Worm (Caenorhabditis elegans): ENCODE measurements around the gene Y116A8C.33.
"Not testable (repeated sequence)": the region's sequence is repeated elsewhere in the genome, so short reads cannot be mapped to it uniquely, and the experiment has no call there.

Gene Y116A8C.33

ce11 chrIV:17111813-17112212 lies at the start of gene Y116A8C.33:
Gene Y116A8C.33 (plus strand): TSS chrIV:17112113.
- TF ChIP-seq nhr-12 (tag; optimal IDR thresholded peaks at IDR 0.05) (no peak), unc-55 (GFP tag; optimal IDR thresholded peaks at IDR 0.05) (no peak), sma-9 (GFP tag; optimal IDR thresholded peaks at IDR 0.05) (no peak), sma-9 (tag; optimal IDR thresholded peaks at IDR 0.05) (no peak), gmeb-1 (tag; optimal IDR thresholded peaks at IDR 0.05) (no peak)

DNA sequence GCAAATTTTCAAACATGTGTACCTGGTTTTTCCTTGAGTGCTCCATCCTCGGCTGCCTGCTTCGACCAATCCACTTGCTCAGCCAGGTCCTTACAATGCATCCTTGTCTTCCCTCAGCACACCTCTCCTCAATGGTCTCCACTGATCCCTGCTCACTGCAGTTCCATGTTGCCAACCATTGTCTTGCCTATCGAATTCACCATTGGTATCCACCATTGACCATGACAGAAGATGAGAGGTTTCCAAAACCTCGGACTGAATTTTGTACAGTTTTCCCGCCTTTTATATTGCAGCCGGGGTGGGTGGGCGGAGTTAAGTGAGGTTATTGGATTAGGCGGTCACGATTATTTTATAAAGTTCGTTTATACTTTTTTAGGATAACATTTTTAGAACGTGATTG lies 48.2 kb upstream of the Y116A8C.33 start, which contains the start of gene Y116A8C.467:
Y116A8C.467 (minus strand) TSS at position 101 of the 400 bp plus-strand sequence.
- not testable (repeated sequence) for TF ChIP-seq C34F6.9, ztf-11, dmd-4 (tag; optimal IDR thresholded peaks at IDR 0.05)

- TF ChIP-seq crh-2 (tag; optimal IDR thresholded peaks at IDR 0.05); lin-13 (GFP tag; optimal IDR thresholded peaks at IDR 0.05); unc-55 (GFP tag; optimal IDR thresholded peaks at IDR 0.05): not testable (repeated sequence)
These were observed 47.0 kb upstream of the Y116A8C.33 start, which contains the start of gene Y116A8C.465 for ce11 chrIV:17064937-17065336. Gene Y116A8C.465 (plus strand): TSS chrIV:17065237.

DNA sequence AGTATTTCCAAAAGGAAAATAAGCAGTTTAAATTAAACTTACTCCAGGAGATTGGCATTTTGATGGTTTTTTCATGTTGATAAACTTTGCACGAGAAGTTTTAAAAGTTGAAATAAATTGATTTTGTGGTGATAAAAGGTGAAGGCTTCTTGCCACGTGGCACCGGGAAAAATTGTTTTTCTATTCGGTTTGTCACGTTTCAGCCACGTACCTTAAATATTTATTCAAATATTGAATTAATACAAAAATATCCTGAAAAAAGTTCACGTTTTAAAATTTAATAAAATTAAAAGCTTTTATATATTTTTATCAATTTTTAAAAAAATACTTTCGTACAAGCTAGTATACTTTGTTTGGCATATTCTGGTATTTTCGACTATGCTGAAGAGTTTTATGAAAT lies 41.1 kb upstream of the Y116A8C.33 start, which contains the start of gene Y116A8C.24:
Y116A8C.24 (minus strand) TSS at position 101 of the 400 bp plus-strand sequence.
- not testable (repeated sequence) for TF ChIP-seq gmeb-1, elt-3, ztf-4 (tag; optimal IDR thresholded peaks at IDR 0.05)

DNA sequence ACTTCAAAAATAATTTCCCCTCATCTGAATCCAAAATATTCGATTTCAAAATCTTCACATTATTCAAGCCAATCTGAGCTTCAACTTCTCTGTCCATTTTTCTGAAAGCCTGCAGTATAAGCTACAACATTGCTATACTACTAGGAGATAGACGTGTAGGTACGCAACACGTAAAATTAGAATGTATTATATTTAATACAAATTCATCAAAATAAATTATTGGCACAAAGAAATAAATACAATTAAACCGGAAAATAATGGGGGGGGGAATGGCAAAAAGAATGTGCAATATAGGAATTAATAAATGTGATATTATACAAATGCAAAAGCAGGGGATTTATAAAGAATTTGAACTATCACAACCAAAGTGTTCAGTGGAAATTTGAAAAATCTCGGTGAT lies 33.3 kb upstream of the Y116A8C.33 start, which contains the start of gene Y116A8C.25:
Y116A8C.25 (minus strand) TSS at position 101 of the 400 bp plus-strand sequence.
- TF ChIP-seq ama-1 (optimal IDR thresholded peaks at IDR 0.05) (no peak), lsy-2 (tag; optimal IDR thresholded peaks at IDR 0.05) (no peak), elt-1 (tag; optimal IDR thresholded peaks at IDR 0.05) (no peak), ceh-82 (tag; optimal IDR thresholded peaks at IDR 0.05) (no peak), aly-2 (tag; optimal IDR thresholded peaks at IDR 0.05) (no peak), sma-9 (GFP tag; optimal IDR thresholded peaks at IDR 0.05) (no peak), sma-9 (tag; optimal IDR thresholded peaks at IDR 0.05) (no peak), ztf-1 (GFP tag; conservative IDR thresholded peaks at IDR 0.05) (no peak), alr-1 (tag; optimal IDR thresholded peaks at IDR 0.05) (no peak)

DNA sequence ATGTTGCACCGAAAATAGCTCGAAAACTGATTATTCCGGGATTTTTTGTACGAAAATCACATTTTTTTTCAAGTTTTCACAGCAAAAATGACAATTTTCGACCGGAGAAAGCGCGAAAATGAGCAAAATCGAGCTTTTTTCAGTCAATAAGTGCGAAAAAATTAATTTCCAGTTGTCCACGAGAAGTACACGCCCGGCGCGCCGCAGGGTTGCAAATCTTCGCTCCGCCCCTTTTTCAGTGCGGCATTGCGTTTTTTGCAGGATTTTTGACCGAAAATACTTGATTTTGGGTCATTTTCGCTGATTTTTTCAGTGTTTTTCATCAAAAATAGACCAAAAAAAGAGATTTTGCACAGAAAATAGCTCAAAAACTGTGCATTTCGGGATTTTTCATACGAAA lies 27.6 kb upstream of the Y116A8C.33 start:
- TF ChIP-seq unc-55 (GFP tag; optimal IDR thresholded peaks at IDR 0.05) (peak; percentile 40), lsy-2 (tag; optimal IDR thresholded peaks at IDR 0.05) (peak in 1 of 2 experiments; percentile 15), zag-1 (tag; optimal IDR thresholded peaks at IDR 0.05) (no peak)

- TF ChIP-seq ztf-11 (tag; optimal IDR thresholded peaks at IDR 0.05) (no peak), mbf-1 (tag; optimal IDR thresholded peaks at IDR 0.05) (no peak), skn-1 (tag; optimal IDR thresholded peaks at IDR 0.05) (no peak), lin-11 (tag; optimal IDR thresholded peaks at IDR 0.05) (no peak), dmd-4 (tag; optimal IDR thresholded peaks at IDR 0.05) (no peak), R02D3.7 (tag; optimal IDR thresholded peaks at IDR 0.05) (no peak), alr-1 (tag; optimal IDR thresholded peaks at IDR 0.05) (no peak)
These were observed 27.1 kb upstream of the Y116A8C.33 start for ce11 chrIV:17084839-17085238.

- peak; percentile 68 for TF ChIP-seq ztf-4 (tag; optimal IDR thresholded peaks at IDR 0.05)
- peak; percentile 53 for TF ChIP-seq gmeb-1 (tag; optimal IDR thresholded peaks at IDR 0.05)
- TF ChIP-seq nhr-6 (tag; optimal IDR thresholded peaks at IDR 0.05), result no peak
- TF ChIP-seq unc-39 (tag; optimal IDR thresholded peaks at IDR 0.05), result no peak
- no peak for TF ChIP-seq mab-5 (tag; optimal IDR thresholded peaks at IDR 0.05)
- TF ChIP-seq skn-1 (tag; optimal IDR thresholded peaks at IDR 0.05), result no peak
- TF ChIP-seq ceh-16 (tag; optimal IDR thresholded peaks at IDR 0.05), result no peak
- peak; percentile 90 for TF ChIP-seq sma-3 (GFP tag; optimal IDR thresholded peaks at IDR 0.05)
- TF ChIP-seq ztf-1 (GFP tag; conservative IDR thresholded peaks at IDR 0.05), result no peak
- TF ChIP-seq zag-1 (tag; optimal IDR thresholded peaks at IDR 0.05), result no peak
- peak; percentile 32 for TF ChIP-seq sem-4 (tag; optimal IDR thresholded peaks at IDR 0.05)
- TF ChIP-seq peb-1 (tag; optimal IDR thresholded peaks at IDR 0.05), result no peak
- TF ChIP-seq nhr-21 (tag; optimal IDR thresholded peaks at IDR 0.05), result peak; percentile 71
- TF ChIP-seq unc-62 (GFP tag; optimal IDR thresholded peaks at IDR 0.05), result no peak
- TF ChIP-seq ztf-11 (tag; optimal IDR thresholded peaks at IDR 0.05), result no peak
- TF ChIP-seq dmd-4 (tag; optimal IDR thresholded peaks at IDR 0.05), result no peak
- TF ChIP-seq F13H6.1 (tag; optimal IDR thresholded peaks at IDR 0.05), result peak; percentile 75
- no peak for TF ChIP-seq aly-2 (tag; optimal IDR thresholded peaks at IDR 0.05)
- no peak for TF ChIP-seq alr-1 (tag; optimal IDR thresholded peaks at IDR 0.05)
- TF ChIP-seq R02D3.7 (tag; optimal IDR thresholded peaks at IDR 0.05), result no peak
- TF ChIP-seq blmp-1 (tag; optimal IDR thresholded peaks at IDR 0.05; ENCODE audit: insufficient read depth), result peak; percentile 3
- TF ChIP-seq egl-27 (tag; optimal IDR thresholded peaks at IDR 0.05), result no peak
- no peak for TF ChIP-seq nhr-11 (tag; optimal IDR thresholded peaks at IDR 0.05)
These were observed 24.4 kb upstream of the Y116A8C.33 start, which contains the start of the genes snx-13 and snr-1 for ce11 chrIV:17087384-17088099. Gene snx-13 (minus strand): TSS chrIV:17087438. Gene snr-1 (plus strand): TSS chrIV:17088049.

Data from whole organism, L2 larva.